Fruit fly (Drosophila melanogaster) whole organism, embryonic: ENCODE measurements around the gene GstD8.

ENCODE experiments used
- Abd-B ChIP-seq: fragments of 200-800 bp; sonication (Bioruptor generic); optimal IDR thresholded peaks from 2 replicates; lab custom pipeline; 2018; ENCODE audit warnings: missing biosample characterization, mild to moderate bottlenecking, missing genetic modification characterization, moderate library complexity
- B-H1 ChIP-seq: fragments of 200-800 bp; sonication (Bioruptor generic); IDR thresholded peaks from 3 replicates; pipeline ENCODE4 v1.3.6; 2022; ENCODE audit warnings: missing biosample characterization, missing genetic modification characterization
- Bgb ChIP-seq: fragments of 200-800 bp; sonication (Bioruptor generic); IDR thresholded peaks from 2 replicates; pipeline ENCODE4 v1.3.6; 2022; ENCODE audit warnings: missing biosample characterization, missing genetic modification characterization; ENCODE audit not compliant: partially characterized antibody
- CG10321 ChIP-seq: fragments of 200-800 bp; sonication (Bioruptor generic); IDR thresholded peaks from 2 replicates; pipeline ENCODE4 v1.3.6; 2022; ENCODE audit warnings: missing biosample characterization, missing genetic modification characterization
- CG10431 ChIP-seq: fragments of 200-800 bp; sonication (Bioruptor generic); optimal IDR thresholded peaks from 3 replicates; lab custom pipeline; 2018; ENCODE audit warnings: missing biosample characterization, mild to moderate bottlenecking, missing genetic modification characterization
- CG10959 ChIP-seq: fragments of 200-800 bp; sonication (Bioruptor generic); IDR thresholded peaks from 2 replicates; pipeline ENCODE4 v1.3.6; 2022; ENCODE audit warnings: missing biosample characterization, missing genetic modification characterization
- CG11093 ChIP-seq: fragments of 200-800 bp; sonication (Bioruptor generic); IDR thresholded peaks from 3 replicates; pipeline ENCODE4 v1.3.6; 2022; ENCODE audit warnings: missing biosample characterization, missing genetic modification characterization
- CG11398 ChIP-seq: fragments of 200-800 bp; sonication (Bioruptor generic); optimal IDR thresholded peaks from 2 replicates; lab custom pipeline; 2016; ENCODE audit warnings: missing biosample characterization, missing genetic modification characterization
- CG13894 ChIP-seq: fragments of 200-800 bp; sonication (Bioruptor generic); optimal IDR thresholded peaks from 3 replicates; lab custom pipeline; 2018; ENCODE audit warnings: missing biosample characterization, mild to moderate bottlenecking, missing genetic modification characterization, moderate library complexity
- CG14441 ChIP-seq: fragments of 200-800 bp; sonication (Bioruptor generic); IDR thresholded peaks from 2 replicates; pipeline ENCODE4 v1.3.6; 2022; ENCODE audit warnings: missing biosample characterization, missing genetic modification characterization
- CG17359 ChIP-seq: fragments of 200-800 bp; sonication (Bioruptor generic); optimal IDR thresholded peaks from 3 replicates; lab custom pipeline; 2018; ENCODE audit warnings: missing biosample characterization, mild to moderate bottlenecking, missing genetic modification characterization, moderate library complexity
- CG18476 ChIP-seq: fragments of 200-800 bp; sonication (Bioruptor generic); optimal IDR thresholded peaks from 2 replicates; lab custom pipeline; 2016; ENCODE audit warnings: missing biosample characterization, mild to moderate bottlenecking, missing genetic modification characterization
- CG31388 ChIP-seq: fragments of 200-800 bp; sonication (Bioruptor generic); optimal IDR thresholded peaks from 2 replicates; lab custom pipeline; 2016; ENCODE audit warnings: missing biosample characterization, missing genetic modification characterization
- CG32772 ChIP-seq: fragments of 200-800 bp; sonication (Bioruptor generic); IDR thresholded peaks from 2 replicates; pipeline ENCODE4 v1.3.6; 2022; ENCODE audit warnings: missing biosample characterization, missing genetic modification characterization
- CG4617 ChIP-seq: fragments of 200-800 bp; sonication (Bioruptor generic); optimal IDR thresholded peaks from 3 replicates; lab custom pipeline; 2016; ENCODE audit warnings: missing biosample characterization, missing genetic modification characterization, borderline replicate concordance
- CG4820 ChIP-seq: fragments of 200-800 bp; sonication (Bioruptor generic); optimal IDR thresholded peaks from 3 replicates; lab custom pipeline; 2016; ENCODE audit warnings: missing biosample characterization, missing genetic modification characterization
- CG6254 ChIP-seq: fragments of 200-800 bp; sonication (Bioruptor generic); optimal IDR thresholded peaks from 3 replicates; lab custom pipeline; 2017; ENCODE audit warnings: mild to moderate bottlenecking, missing biosample characterization, missing genetic modification reagents, missing genetic modification characterization
- CG7839 ChIP-seq: fragments of 200-800 bp; sonication (Bioruptor generic); optimal IDR thresholded peaks from 3 replicates; lab custom pipeline; 2018; ENCODE audit warnings: missing biosample characterization, mild to moderate bottlenecking, missing genetic modification characterization, moderate library complexity
- CG8290 ChIP-seq, 3 experiments: fragments of 200-800 bp; sonication (Bioruptor generic); optimal IDR thresholded peaks; 2 replicates each; lab custom pipeline; 2016 to 2019; ENCODE audit warnings: missing biosample characterization in 3 of 3, missing genetic modification characterization in 3 of 3, mild to moderate bottlenecking in 2 of 3, moderate library complexity in 1 of 3
- CG9932 ChIP-seq: fragments of 200-800 bp; sonication (Bioruptor generic); IDR thresholded peaks from 2 replicates; pipeline ENCODE4 v1.3.6; 2022; ENCODE audit warnings: missing biosample characterization, missing genetic modification characterization
- CTCF ChIP-seq: fragments of 200-800 bp; sonication (Bioruptor generic); optimal IDR thresholded peaks from 2 replicates; lab custom pipeline; 2017; ENCODE audit warnings: missing biosample characterization, mild to moderate bottlenecking, missing genetic modification characterization, moderate library complexity
- Dad ChIP-seq: fragments of 200-800 bp; sonication (Bioruptor generic); optimal IDR thresholded peaks from 3 replicates; lab custom pipeline; 2016; ENCODE audit warnings: missing biosample characterization, missing genetic modification characterization
- Deaf1 ChIP-seq: fragments of 200-800 bp; optimal IDR thresholded peaks from 3 replicates; lab custom pipeline; 2019; ENCODE audit warnings: missing biosample characterization, mild to moderate bottlenecking, missing genetic modification characterization, moderate library complexity
- Eip74EF ChIP-seq, 2 experiments: fragments of 200-800 bp in 1 of 2; fragments of >200 bp in 1 of 2; sonication (Bioruptor generic) in 1 of 2; optimal IDR thresholded peaks; 2 replicates each; lab custom pipeline; 2017 to 2019; ENCODE audit warnings: missing biosample characterization in 2 of 2, missing genetic modification characterization in 2 of 2, mild to moderate bottlenecking in 1 of 2, moderate library complexity in 1 of 2
- HHEX ChIP-seq: fragments of 200-800 bp; sonication (Bioruptor generic); optimal IDR thresholded peaks from 3 replicates; lab custom pipeline; 2017; ENCODE audit warnings: missing biosample characterization, mild to moderate bottlenecking, missing genetic modification characterization, missing genetic modification reagents
- Hr51 ChIP-seq, 2 experiments: fragments of 200-800 bp; sonication (Bioruptor generic); optimal IDR thresholded peaks; 2 replicates in 1 of 2; 3 replicates in 1 of 2; lab custom pipeline; 2016 to 2018; ENCODE audit warnings: missing biosample characterization in 2 of 2, missing genetic modification characterization in 2 of 2, mild to moderate bottlenecking in 1 of 2, moderate library complexity in 1 of 2
- Lpt ChIP-seq: fragments of >200 bp; optimal IDR thresholded peaks from 2 replicates; lab custom pipeline; 2018; ENCODE audit warnings: missing biosample characterization, missing genetic modification characterization
- MBD-R2 ChIP-seq: fragments of 200-800 bp; sonication (Bioruptor generic); IDR thresholded peaks from 2 replicates; pipeline ENCODE4 v1.3.6; 2022; ENCODE audit warnings: missing biosample characterization, missing genetic modification characterization
- Meics ChIP-seq: fragments of 200-800 bp; sonication (Bioruptor generic); optimal IDR thresholded peaks from 2 replicates; lab custom pipeline; 2017; ENCODE audit warnings: missing biosample characterization, mild to moderate bottlenecking, missing genetic modification characterization
- NC2β ChIP-seq: fragments of 200-800 bp; sonication (Bioruptor generic); optimal IDR thresholded peaks from 2 replicates; lab custom pipeline; 2016; ENCODE audit warnings: missing biosample characterization, missing genetic modification characterization
- NK7.1 ChIP-seq: fragments of 200-800 bp; sonication (Bioruptor generic); optimal IDR thresholded peaks from 3 replicates; lab custom pipeline; 2016; ENCODE audit warnings: missing biosample characterization, missing genetic modification characterization
- Nf-YA ChIP-seq: fragments of 200-800 bp; sonication (Bioruptor generic); IDR thresholded peaks from 2 replicates; pipeline ENCODE4 v1.3.6; 2022; ENCODE audit warnings: missing biosample characterization, missing genetic modification characterization
- Optix ChIP-seq: fragments of 200-800 bp; sonication (Bioruptor generic); IDR thresholded peaks from 3 replicates; pipeline ENCODE4 v1.3.6; 2022; ENCODE audit warnings: missing biosample characterization, missing genetic modification characterization
- Usf ChIP-seq: fragments of 200-800 bp; sonication (Bioruptor generic); optimal IDR thresholded peaks from 2 replicates; lab custom pipeline; 2017; ENCODE audit warnings: missing genotype, missing biosample characterization, missing genetic modification characterization
- bcd ChIP-seq: fragments of 200-800 bp; sonication (Bioruptor generic); optimal IDR thresholded peaks from 2 replicates; lab custom pipeline; 2017; ENCODE audit warnings: missing biosample characterization, mild to moderate bottlenecking, missing genetic modification characterization
- cas ChIP-seq: fragments of 200-800 bp; sonication (Bioruptor generic); IDR thresholded peaks from 2 replicates; pipeline ENCODE4 v1.3.6; 2022; ENCODE audit warnings: missing biosample characterization, missing genetic modification characterization
- dmrt11E ChIP-seq: fragments of 200-800 bp; sonication (Bioruptor generic); optimal IDR thresholded peaks from 3 replicates; lab custom pipeline; 2018; ENCODE audit warnings: missing biosample characterization, mild to moderate bottlenecking, missing genetic modification characterization, moderate library complexity
- gfzf ChIP-seq: fragments of 200-800 bp; sonication (Bioruptor generic); optimal IDR thresholded peaks from 2 replicates; lab custom pipeline; 2016; ENCODE audit warnings: missing biosample characterization, mild to moderate bottlenecking, missing genetic modification characterization, moderate library complexity
- her ChIP-seq: fragments of 200-800 bp; sonication (Bioruptor generic); optimal IDR thresholded peaks from 2 replicates; lab custom pipeline; 2016; ENCODE audit warnings: missing biosample characterization, missing genetic modification characterization
- ind ChIP-seq: fragments of 200-800 bp; sonication (Bioruptor generic); optimal IDR thresholded peaks from 3 replicates; lab custom pipeline; 2016; ENCODE audit warnings: missing biosample characterization, missing genetic modification characterization
- maf-S ChIP-seq: fragments of 200-800 bp; sonication (Bioruptor generic); optimal IDR thresholded peaks from 2 replicates; lab custom pipeline; 2016; ENCODE audit warnings: missing biosample characterization, missing genetic modification characterization
- nerfin-2 ChIP-seq: fragments of 200-800 bp; sonication (Bioruptor generic); IDR thresholded peaks from 2 replicates; pipeline ENCODE4 v1.3.6; 2022; ENCODE audit warnings: missing biosample characterization, missing genetic modification characterization; ENCODE audit not compliant: partially characterized antibody
- oc ChIP-seq: fragments of 200-800 bp; sonication (Bioruptor generic); optimal IDR thresholded peaks from 2 replicates; lab custom pipeline; 2018; ENCODE audit warnings: missing biosample characterization, mild to moderate bottlenecking, missing genetic modification characterization, moderate library complexity
- psq ChIP-seq: fragments of 200-800 bp; sonication (Bioruptor generic); optimal IDR thresholded peaks from 2 replicates; lab custom pipeline; 2017; ENCODE audit warnings: missing biosample characterization, missing genetic modification characterization
- run ChIP-seq: fragments of 200-800 bp; sonication (Bioruptor generic); optimal IDR thresholded peaks from 3 replicates; lab custom pipeline; 2018; ENCODE audit warnings: missing biosample characterization, mild to moderate bottlenecking, missing genetic modification characterization
- scrt ChIP-seq: fragments of 200-800 bp; sonication (Bioruptor generic); optimal IDR thresholded peaks from 2 replicates; lab custom pipeline; 2018; ENCODE audit warnings: missing biosample characterization, mild to moderate bottlenecking, missing genetic modification characterization, moderate library complexity
- sens ChIP-seq: fragments of 200-800 bp; sonication (Bioruptor generic); peaks from one replicate; lab custom pipeline; 2016; ENCODE audit warnings: missing biosample characterization, missing genetic modification characterization
- sens-2 ChIP-seq: fragments of 200-800 bp; sonication (Bioruptor generic); IDR thresholded peaks from 2 replicates; pipeline ENCODE4 v1.3.6; 2022; ENCODE audit warnings: missing biosample characterization, missing genetic modification characterization
- wek ChIP-seq: fragments of 200-800 bp; sonication (Bioruptor generic); optimal IDR thresholded peaks from 3 replicates; lab custom pipeline; 2018; ENCODE audit warnings: missing biosample characterization, mild to moderate bottlenecking, missing genetic modification characterization, moderate library complexity
- zf30C ChIP-seq: fragments of 200-800 bp; sonication (Bioruptor generic); optimal IDR thresholded peaks from 3 replicates; lab custom pipeline; 2018; ENCODE audit warnings: missing biosample characterization, mild to moderate bottlenecking, missing genetic modification characterization

The GstD8 gene

dm6 chr3R:12425510-12426309 lies 45.9 kb downstream of the GstD8 start, which contains the start of gene Pp1-87B (continued):
- TF ChIP-seq Bgb (GFP tag; lab: Robert Waterston, UW) (no peak), CG4820 (no peak), MBD-R2 (no peak), CG10431 (GFP tag; lab: Kevin White, UChicago) (no peak), NC2β (GFP tag; lab: Kevin White, UChicago) (no peak), zf30C (no peak), her (no peak), Usf (peak; percentile 29), Nf-YA (GFP tag; lab: Robert Waterston, UW) (no peak), sens-2 (GFP tag; lab: Robert Waterston, UW) (no peak), run (tag; lab: Kevin White, UChicago) (no peak), CG18476 (no peak), B-H1 (GFP tag; lab: Robert Waterston, UW) (no peak), CG9932 (GFP tag; lab: Robert Waterston, UW) (no peak), Eip74EF (GFP tag; optimal IDR thresholded peaks at IDR 0.05; lab: Kevin White, UChicago) (no peak), dmrt11E (tag; lab: Kevin White, UChicago) (no peak), Lpt (GFP tag; lab: Kevin White, UChicago) (no peak), ind (no peak), CG7839 (tag; lab: Kevin White, UChicago) (no peak), nerfin-2 (GFP tag; lab: Robert Waterston, UW) (no peak), scrt (GFP tag; lab: Kevin White, UChicago) (no peak), Deaf1 (tag; lab: Kevin White, UChicago) (no peak), CG11093 (GFP tag; lab: Robert Waterston, UW) (no peak), CG4617 (GFP tag; lab: Kevin White, UChicago) (no peak), CG13894 (tag; lab: Kevin White, UChicago) (no peak), CG31388 (GFP tag; lab: Kevin White, UChicago) (no peak), CG10321 (GFP tag; lab: Robert Waterston, UW) (peak; percentile 91), NK7.1 (GFP tag; lab: Kevin White, UChicago) (no peak), Abd-B (peak; percentile 30), Dad (GFP tag; lab: Kevin White, UChicago) (no peak), gfzf (GFP tag; lab: Kevin White, UChicago) (peak; percentile 17), HHEX (GFP tag; lab: Kevin White, UChicago) (no peak), CG11398 (GFP tag; lab: Kevin White, UChicago) (no peak), Meics (GFP tag; lab: Kevin White, UChicago) (peak; percentile 56), Hr51 (GFP tag; optimal IDR thresholded peaks at IDR 0.05; lab: Kevin White, UChicago) (no peak), CTCF (no peak), cas (GFP tag; lab: Robert Waterston, UW) (no peak), CG10959 (GFP tag; lab: Robert Waterston, UW) (no peak), CG6254 (GFP tag; lab: Kevin White, UChicago) (no peak), sens (GFP tag; lab: Kevin White, UChicago) (no peak), CG17359 (tag; lab: Kevin White, UChicago) (no peak), wek (GFP tag; lab: Kevin White, UChicago) (no peak), oc (tag; lab: Kevin White, UChicago) (no peak), CG8290 (GFP tag; optimal IDR thresholded peaks at IDR 0.05; lab: Kevin White, UChicago) (peak; percentile 39), CG8290 (tag; optimal IDR thresholded peaks at IDR 0.05; lab: Kevin White, UChicago) (peak in 1 of 2 experiments; percentile 46), CG32772 (GFP tag; lab: Robert Waterston, UW) (no peak), psq (GFP tag; lab: Kevin White, UChicago) (no peak), bcd (GFP tag; lab: Kevin White, UChicago) (peak; percentile 15), Optix (no peak), CG14441 (GFP tag; lab: Robert Waterston, UW) (no peak), maf-S (GFP tag; lab: Kevin White, UChicago) (no peak)
